Worm (Caenorhabditis elegans) whole organism, young adult: Measurements from ENCODE around the gene lem-2.

Experiments
- C06A6.2 ChIP-seq: fragments of 200-800 bp; sonication (Bioruptor generic); conservative IDR thresholded peaks from 2 replicates; pipeline ENCODE4 v1.3.6; 2022; ENCODE audit warnings: missing genetic modification characterization, missing compliant biosample characterization
- D2030.7 ChIP-seq: fragments of 200-800 bp; sonication (Bioruptor generic); IDR thresholded peaks from 2 replicates; pipeline ENCODE4 v1.3.6; 2022; ENCODE audit warnings: missing genetic modification reagents, missing genetic modification characterization, missing compliant biosample characterization
- F57A8.1 ChIP-seq: fragments of 200-800 bp; sonication (Bioruptor generic); optimal IDR thresholded peaks from 2 replicates; lab custom pipeline; 2018; ENCODE audit warnings: mild to moderate bottlenecking, missing genetic modification characterization, moderate library complexity, missing compliant biosample characterization
- F57C9.4 ChIP-seq: sonication (generic microtip); optimal IDR thresholded peaks from 2 replicates; lab custom pipeline; 2017; ENCODE audit warnings: mild to moderate bottlenecking, missing genetic modification characterization, missing compliant biosample characterization
- Y95B8A.8 ChIP-seq: fragments of 200-800 bp; sonication (Bioruptor generic); IDR thresholded peaks from 2 replicates; pipeline ENCODE4 v1.3.6; 2022; ENCODE audit warnings: missing genetic modification reagents, missing genetic modification characterization, missing compliant biosample characterization
- ZK185.1 ChIP-seq: sonication (generic microtip); optimal IDR thresholded peaks from 2 replicates; lab custom pipeline; 2016; ENCODE audit warnings: mild to moderate bottlenecking, missing genetic modification characterization, missing compliant biosample characterization; ENCODE audit not compliant: poor library complexity, severe bottlenecking
- aptf-2 ChIP-seq: fragments of 200-800 bp; sonication (Bioruptor generic); conservative IDR thresholded peaks from 2 replicates; pipeline ENCODE4 v1.3.6; 2022; ENCODE audit warnings: missing genetic modification reagents, missing genetic modification characterization, missing compliant biosample characterization
- attf-3 ChIP-seq: fragments of 200-800 bp; sonication (Bioruptor generic); conservative IDR thresholded peaks from 2 replicates; pipeline ENCODE4 v1.3.6; 2022; ENCODE audit warnings: missing genetic modification reagents, missing genetic modification characterization, missing compliant biosample characterization
- bed-1 ChIP-seq: fragments of 200-800 bp; sonication (Bioruptor generic); IDR thresholded peaks from 2 replicates; pipeline ENCODE4 v1.3.6; 2022; ENCODE audit warnings: missing genetic modification reagents, missing genetic modification characterization, missing compliant biosample characterization
- bed-2 ChIP-seq: fragments of 200-800 bp; sonication (Bioruptor generic); IDR thresholded peaks from 2 replicates; pipeline ENCODE4 v1.3.6; 2022; ENCODE audit warnings: missing genetic modification reagents, missing genetic modification characterization, missing compliant biosample characterization
- ccch-3 ChIP-seq: fragments of 200-800 bp; sonication (Bioruptor generic); optimal IDR thresholded peaks from 2 replicates; lab custom pipeline; 2018; ENCODE audit warnings: mild to moderate bottlenecking, missing genetic modification characterization, missing compliant biosample characterization
- ceh-27 ChIP-seq: fragments of 200-800 bp; sonication (Bioruptor generic); optimal IDR thresholded peaks from 2 replicates; lab custom pipeline; 2018; ENCODE audit warnings: mild to moderate bottlenecking, missing genetic modification characterization, moderate library complexity, missing compliant biosample characterization
- ceh-58 ChIP-seq: fragments of 200-800 bp; sonication (Bioruptor generic); IDR thresholded peaks from 2 replicates; pipeline ENCODE4 v1.3.6; 2022; ENCODE audit warnings: missing genetic modification characterization, missing compliant biosample characterization
- ceh-79 ChIP-seq: sonication (generic microtip); optimal IDR thresholded peaks from 2 replicates; lab custom pipeline; 2017; ENCODE audit warnings: mild to moderate bottlenecking, missing genetic modification characterization, missing compliant biosample characterization
- ceh-91 ChIP-seq: fragments of 200-800 bp; sonication (Bioruptor generic); IDR thresholded peaks from 2 replicates; pipeline ENCODE4 v1.3.6; 2022; ENCODE audit warnings: missing genetic modification reagents, missing genetic modification characterization, missing compliant biosample characterization
- die-1 ChIP-seq: sonication (generic microtip); optimal IDR thresholded peaks from 2 replicates; lab custom pipeline; 2016; ENCODE audit warnings: missing genotype, mild to moderate bottlenecking, missing genetic modification characterization, missing compliant biosample characterization
- dpl-1 ChIP-seq: fragments of 150-350 bp; optimal IDR thresholded peaks from 2 replicates; lab custom pipeline; 2014; ENCODE audit warnings: missing biosample characterization, missing genetic modification reagents, missing genetic modification characterization
- efl-1 ChIP-seq: fragments of 150-350 bp; optimal IDR thresholded peaks from 2 replicates; lab custom pipeline; 2014; ENCODE audit warnings: missing biosample characterization, missing genetic modification reagents, missing genetic modification characterization
- egl-18 ChIP-seq: fragments of 200-800 bp; sonication (Bioruptor generic); IDR thresholded peaks from 2 replicates; pipeline ENCODE4 v1.3.6; 2022; ENCODE audit warnings: missing genetic modification reagents, missing genetic modification characterization, missing compliant biosample characterization
- egrh-3 ChIP-seq: fragments of 200-800 bp; sonication (Bioruptor generic); IDR thresholded peaks from 2 replicates; pipeline ENCODE4 v1.3.6; 2022; ENCODE audit warnings: missing genetic modification reagents, missing genetic modification characterization, missing compliant biosample characterization
- ets-4 ChIP-seq: fragments of 200-800 bp; sonication (Bioruptor generic); optimal IDR thresholded peaks from 2 replicates; lab custom pipeline; 2018; ENCODE audit warnings: mild to moderate bottlenecking, missing genetic modification characterization, missing compliant biosample characterization
- fkh-3 ChIP-seq: sonication (generic microtip); optimal IDR thresholded peaks from 2 replicates; lab custom pipeline; 2016; ENCODE audit warnings: mild to moderate bottlenecking, missing genetic modification characterization, missing compliant biosample characterization
- him-1 ChIP-seq: sonication (generic microtip); optimal IDR thresholded peaks from 2 replicates; lab custom pipeline; 2016; ENCODE audit warnings: missing genotype, missing genetic modification reagents, missing genetic modification characterization, missing compliant biosample characterization
- hmg-1.2 ChIP-seq: fragments of 200-800 bp; sonication (Bioruptor generic); IDR thresholded peaks from 2 replicates; pipeline ENCODE4 v1.3.6; 2022; ENCODE audit warnings: missing genetic modification reagents, missing genetic modification characterization, missing compliant biosample characterization
- hrde-1 ChIP-seq: sonication (generic microtip); optimal IDR thresholded peaks from 2 replicates; lab custom pipeline; 2016; ENCODE audit warnings: missing genetic modification characterization, mild to moderate bottlenecking, missing compliant biosample characterization, moderate library complexity, missing genotype, missing genetic modification reagents, borderline replicate concordance
- let-526 ChIP-seq: fragments of 200-800 bp; sonication (Bioruptor generic); IDR thresholded peaks from 2 replicates; pipeline ENCODE4 v1.3.6; 2022; ENCODE audit warnings: missing genetic modification reagents, missing genetic modification characterization, missing compliant biosample characterization
- let-607 ChIP-seq, 2 experiments: fragments of 200-800 bp in 1 of 2; sonication (Bioruptor generic) in 1 of 2; sonication (generic microtip) in 1 of 2; optimal IDR thresholded peaks; 2 replicates each; lab custom pipeline; 2016 to 2018; ENCODE audit warnings: mild to moderate bottlenecking in 2 of 2, missing compliant biosample characterization in 2 of 2, missing genetic modification characterization in 2 of 2, moderate library complexity in 2 of 2, missing genotype in 1 of 2
- lin-26 ChIP-seq: fragments of 200-800 bp; sonication (Bioruptor generic); IDR thresholded peaks from 2 replicates; pipeline ENCODE4 v1.3.6; 2022; ENCODE audit warnings: missing genetic modification reagents, missing genetic modification characterization, missing compliant biosample characterization
- lin-40 ChIP-seq: sonication (generic microtip); optimal IDR thresholded peaks from 2 replicates; lab custom pipeline; 2016; ENCODE audit warnings: missing genetic modification characterization, mild to moderate bottlenecking, missing compliant biosample characterization, missing genotype, missing genetic modification reagents
- nfya-1 ChIP-seq: sonication (generic microtip); optimal IDR thresholded peaks from 2 replicates; lab custom pipeline; 2017; ENCODE audit warnings: antibody characterized with exemption, missing compliant biosample characterization, missing genetic modification characterization, borderline replicate concordance; ENCODE audit not compliant: insufficient read depth
- nhr-120 ChIP-seq: fragments of 200-800 bp; sonication (Bioruptor generic); IDR thresholded peaks from 2 replicates; pipeline ENCODE4 v1.3.6; 2022; ENCODE audit warnings: missing genetic modification characterization, missing compliant biosample characterization
- snpc-1.1 ChIP-seq: sonication (generic microtip); optimal IDR thresholded peaks from 2 replicates; lab custom pipeline; 2017; ENCODE audit warnings: missing genetic modification characterization, mild to moderate bottlenecking, missing compliant biosample characterization, antibody characterized with exemption, moderate library complexity, missing genotype, missing genetic modification reagents; ENCODE audit not compliant: insufficient read depth
- snpc-1.3 ChIP-seq: sonication (generic microtip); optimal IDR thresholded peaks from 2 replicates; lab custom pipeline; 2017; ENCODE audit warnings: missing genetic modification characterization, mild to moderate bottlenecking, missing compliant biosample characterization, antibody characterized with exemption, moderate library complexity, missing genotype, missing genetic modification reagents; ENCODE audit not compliant: insufficient read depth
- snpc-4 ChIP-seq, 5 experiments: fragments of 150-350 bp in 1 of 5; sonication (generic microtip) in 4 of 5; optimal IDR thresholded peaks; 2 replicates each; lab custom pipeline; 2014 to 2018; ENCODE audit warnings: missing genetic modification characterization in 5 of 5, missing biosample characterization in 3 of 5, antibody characterized with exemption in 2 of 5, mild to moderate bottlenecking in 2 of 5, missing compliant biosample characterization in 2 of 5, missing genotype in 2 of 5, moderate library complexity in 2 of 5, missing genetic modification reagents in 1 of 5
- sptf-2 ChIP-seq: fragments of 200-800 bp; sonication (Bioruptor generic); optimal IDR thresholded peaks from 2 replicates; lab custom pipeline; 2018; ENCODE audit warnings: mild to moderate bottlenecking, missing genetic modification characterization, missing compliant biosample characterization
- unc-62 ChIP-seq: fragments of 150-350 bp; optimal IDR thresholded peaks from 2 replicates; lab custom pipeline; 2014; ENCODE audit warnings: missing biosample characterization, missing genetic modification reagents, missing genetic modification characterization
- zfh-2 ChIP-seq: fragments of 200-800 bp; sonication (Bioruptor generic); conservative IDR thresholded peaks from 2 replicates; pipeline ENCODE4 v1.3.6; 2022; ENCODE audit warnings: missing genetic modification reagents, missing genetic modification characterization, missing compliant biosample characterization
- zim-3 ChIP-seq: sonication (generic microtip); optimal IDR thresholded peaks from 2 replicates; lab custom pipeline; 2017; ENCODE audit warnings: mild to moderate bottlenecking, missing genetic modification characterization, moderate library complexity, missing compliant biosample characterization
- ztf-18 ChIP-seq: sonication (generic microtip); optimal IDR thresholded peaks from 2 replicates; lab custom pipeline; 2016; ENCODE audit warnings: missing genotype, mild to moderate bottlenecking, missing genetic modification characterization, missing compliant biosample characterization

lem-2 gene

ce11 chrII:14100963-14101362 is 37.7 kb downstream of the lem-2 start, which contains the start of gene bkip-1:
Gene bkip-1 (plus strand): TSS chrII:14101263.
- no peak for TF ChIP-seq attf-3 (GFP tag; lab: Robert Waterston, UW)

ce11 chrII:14102112-14102511 is 38.9 kb downstream of the lem-2 start:
- TF ChIP-seq hmg-1.2 (peak; percentile 37; the same call in 1 of the 2 replicates), ZK185.1 (no peak), him-1 (tag; lab: Kevin White, UChicago) (no peak), hrde-1 (tag; lab: Kevin White, UChicago) (no peak)
- TF ChIP-seq, all 124 proteins: peak for 1

- TF ChIP-seq egrh-3 (no peak), ceh-27 (GFP tag; lab: Kevin White, UChicago) (no peak), snpc-1.3 (tag; lab: Kevin White, UChicago) (no peak), hrde-1 (tag; lab: Kevin White, UChicago) (no peak), snpc-1.1 (tag; lab: Kevin White, UChicago) (no peak), ceh-58 (no peak), dpl-1 (GFP tag; lab: Kevin White, UChicago) (no peak), Y95B8A.8 (GFP tag; lab: Robert Waterston, UW) (no peak)
These were observed 41.2 kb downstream of the lem-2 start, which contains the start of gene gur-4 for ce11 chrII:14104470-14104869. Gene gur-4 (plus strand): TSS chrII:14104770.

- TF ChIP-seq ceh-79 (tag; lab: Kevin White, UChicago), result no peak
- no peak for TF ChIP-seq lin-26 (GFP tag; lab: Robert Waterston, UW)
- no peak for TF ChIP-seq bed-1
- TF ChIP-seq lin-40, result no peak
- TF ChIP-seq C06A6.2 (GFP tag; lab: Robert Waterston, UW), result no peak
- TF ChIP-seq zfh-2, result no peak
- no peak for TF ChIP-seq hrde-1 (tag; lab: Kevin White, UChicago)
- TF ChIP-seq fkh-3, result no peak
These were observed 42.9 kb downstream of the lem-2 start for ce11 chrII:14106164-14106563.

- TF ChIP-seq die-1 (tag; lab: Kevin White, UChicago) (no peak), ceh-91 (GFP tag; lab: Robert Waterston, UW) (no peak), ets-4 (GFP tag; lab: Kevin White, UChicago) (no peak), zim-3 (tag; lab: Kevin White, UChicago) (no peak), let-526 (GFP tag; lab: Robert Waterston, UW) (no peak), bed-2 (GFP tag; lab: Robert Waterston, UW) (no peak), zfh-2 (no peak), snpc-1.3 (tag; lab: Kevin White, UChicago) (no peak), D2030.7 (GFP tag; lab: Robert Waterston, UW) (no peak)
These were observed 46.0 kb downstream of the lem-2 start, which contains the start of gene cpg-7 for ce11 chrII:14109184-14109664. Gene cpg-7 (minus strand): TSS chrII:14109234.

- no peak for TF ChIP-seq sptf-2 (GFP tag; lab: Kevin White, UChicago)
- TF ChIP-seq aptf-2 (GFP tag; lab: Robert Waterston, UW), result no peak
- no peak for TF ChIP-seq ccch-3 (GFP tag; lab: Kevin White, UChicago)
- no peak for TF ChIP-seq lin-26 (GFP tag; lab: Robert Waterston, UW)
- no peak for TF ChIP-seq ztf-18
- TF ChIP-seq F57C9.4 (tag; lab: Kevin White, UChicago), result no peak
- no peak for TF ChIP-seq snpc-4 (GFP tag; optimal IDR thresholded peaks at IDR 0.05; lab: Kevin White, UChicago)
- no peak for TF ChIP-seq snpc-4 (tag; optimal IDR thresholded peaks at IDR 0.05; lab: Kevin White, UChicago)
- no peak for TF ChIP-seq F57A8.1 (GFP tag; lab: Kevin White, UChicago)
- TF ChIP-seq nhr-120, result no peak
- no peak for TF ChIP-seq let-607 (tag; optimal IDR thresholded peaks at IDR 0.05; lab: Kevin White, UChicago)
- no peak for TF ChIP-seq egl-18 (GFP tag; lab: Robert Waterston, UW)
- TF ChIP-seq nfya-1 (tag; lab: Kevin White, UChicago), result no peak
- TF ChIP-seq efl-1, result no peak
- no peak for TF ChIP-seq unc-62 (GFP tag; lab: Kevin White, UChicago)
These were observed 49.6 kb downstream of the lem-2 start for ce11 chrII:14112842-14113241.
